Worm (Caenorhabditis elegans): ENCODE data around the gene nhr-271.

nhr-271 gene

DNA sequence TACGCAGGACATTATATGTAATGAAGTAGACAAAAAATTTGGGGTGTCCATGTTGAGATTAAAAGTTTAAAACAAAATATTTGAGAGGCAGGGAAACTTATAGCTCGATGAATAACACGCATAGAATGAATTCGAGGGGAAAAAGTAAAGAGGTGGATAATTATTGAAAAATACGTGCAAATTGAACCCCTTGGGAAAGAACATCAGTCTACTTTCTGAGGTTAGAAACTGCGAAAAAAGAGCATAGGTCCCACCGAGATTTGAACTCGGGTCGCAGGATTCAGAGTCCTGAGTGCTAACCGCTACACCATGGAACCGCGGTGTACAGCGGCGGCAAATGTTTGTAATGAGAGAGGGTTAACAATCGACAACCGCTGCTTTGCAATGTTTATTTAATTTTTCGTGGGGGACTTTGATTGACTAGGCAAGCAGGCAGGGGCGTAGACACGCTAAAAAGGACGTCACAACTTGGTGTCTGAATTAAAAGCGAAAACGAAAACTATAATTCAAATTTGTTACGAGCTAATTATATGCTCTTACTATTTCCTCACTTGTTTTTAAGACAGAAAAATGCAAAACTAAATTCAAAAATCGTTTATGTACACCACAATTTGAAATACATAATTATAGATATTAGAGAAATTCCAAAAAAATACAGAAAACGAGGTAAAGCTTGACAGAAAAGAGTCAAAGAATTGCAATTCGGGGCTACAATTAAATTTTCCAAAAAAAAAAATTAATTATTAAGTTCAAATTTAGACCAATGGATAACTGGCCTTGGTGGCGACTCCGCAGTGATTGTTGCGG is 11.9 kb upstream of the nhr-271 start, which contains the start of gene srh-269:
srh-269 (minus strand) TSS at position 51 of the 807 bp plus-strand sequence.
- TF ChIP-seq lsy-2 (tag; optimal IDR thresholded peaks at IDR 0.05): no peak
- TF ChIP-seq sdz-12 (GFP tag; optimal IDR thresholded peaks at IDR 0.05): peak; percentile 86
- TF ChIP-seq unc-62 (GFP tag; optimal IDR thresholded peaks at IDR 0.05 in 1 of 2): no peak
- TF ChIP-seq unc-62 (tag; optimal IDR thresholded peaks at IDR 0.05): no peak
- no peak for TF ChIP-seq zfp-2 (tag; optimal IDR thresholded peaks at IDR 0.05)
- peak; percentile 84 for TF ChIP-seq duxl-1 (tag; optimal IDR thresholded peaks at IDR 0.05; ENCODE audit: poor library complexity)
- TF ChIP-seq mdt-29 (GFP tag; IDR thresholded peaks at IDR 0.05): peak; percentile 90
- no peak for TF ChIP-seq ceh-62 (tag; optimal IDR thresholded peaks at IDR 0.05)
- peak; percentile 81 for TF ChIP-seq hlh-11 (tag; optimal IDR thresholded peaks at IDR 0.05)
- TF ChIP-seq aha-1 (tag): peak; percentile 93
- peak; percentile 25 for TF ChIP-seq lir-3 (tag; optimal IDR thresholded peaks at IDR 0.05)
- peak; percentile 34 for TF ChIP-seq mep-1 (tag; optimal IDR thresholded peaks at IDR 0.05)
- TF ChIP-seq nhr-76 (tag; optimal IDR thresholded peaks at IDR 0.05): no peak
- TF ChIP-seq ZK546.5 (tag; optimal IDR thresholded peaks at IDR 0.05): no peak
- no peak for TF ChIP-seq nhr-10 (tag; optimal IDR thresholded peaks at IDR 0.05)
- TF ChIP-seq unc-39 (tag; optimal IDR thresholded peaks at IDR 0.05): no peak
- peak in 1 of 2 experiments; percentile 71 for TF ChIP-seq hif-1 (tag; optimal IDR thresholded peaks at IDR 0.05)
- no peak for TF ChIP-seq aly-2 (tag; optimal IDR thresholded peaks at IDR 0.05)
- TF ChIP-seq nhr-41 (GFP tag; IDR thresholded peaks at IDR 0.05): peak; percentile 81
- TF ChIP-seq nhr-111 (GFP tag; optimal IDR thresholded peaks at IDR 0.05): peak; percentile 65
- TF ChIP-seq egl-27 (tag; optimal IDR thresholded peaks at IDR 0.05): no peak
- TF ChIP-seq nhr-237 (tag; optimal IDR thresholded peaks at IDR 0.05): no peak
- peak; percentile 51 for TF ChIP-seq rbr-2 (tag; optimal IDR thresholded peaks at IDR 0.05)
- TF ChIP-seq mxl-3 (GFP tag; optimal IDR thresholded peaks at IDR 0.05): peak; percentile 59
- TF ChIP-seq T20F7.1 (GFP tag; optimal IDR thresholded peaks at IDR 0.05): peak; percentile 50
- TF ChIP-seq ztf-7 (tag; optimal IDR thresholded peaks at IDR 0.05): no peak
- TF ChIP-seq mes-2 (tag; optimal IDR thresholded peaks at IDR 0.05; ENCODE audit: poor library complexity, severe bottlenecking): peak; percentile 81
- peak; percentile 88 for TF ChIP-seq snpc-1.2 (GFP tag; IDR thresholded peaks at IDR 0.05)
- peak; percentile 89 for TF ChIP-seq pha-4 (GFP tag; IDR thresholded peaks at IDR 0.05)
- TF ChIP-seq pha-4 (tag; optimal IDR thresholded peaks at IDR 0.05): no peak
- peak; percentile 93 for TF ChIP-seq lim-7 (GFP tag; IDR thresholded peaks at IDR 0.05)
- TF ChIP-seq F49E8.2 (tag; optimal IDR thresholded peaks at IDR 0.05; ENCODE audit: borderline replicate concordance): peak; percentile 41
- TF ChIP-seq nhr-25 (tag; optimal IDR thresholded peaks at IDR 0.05; ENCODE audit: borderline replicate concordance, insufficient read depth): no peak
- peak; percentile 83 for TF ChIP-seq nhr-42 (GFP tag; IDR thresholded peaks at IDR 0.05)
- TF ChIP-seq mxl-2 (GFP tag; conservative IDR thresholded peaks at IDR 0.05): no peak
- no peak for TF ChIP-seq ceh-32 (tag; optimal IDR thresholded peaks at IDR 0.05; ENCODE audit: poor library complexity)
- 0 out of 2 replicates have a peak, but pooled peaks have one; percentile 37 for TF ChIP-seq daf-8 (GFP tag; IDR thresholded peaks at IDR 0.05)
- peak; percentile 86; the same call in 1 of the 2 replicates for TF ChIP-seq daf-19 (GFP tag; conservative IDR thresholded peaks at IDR 0.05)
- peak; percentile 34 for TF ChIP-seq dpl-1 (GFP tag; optimal IDR thresholded peaks at IDR 0.05)
- TF ChIP-seq ceh-28 (tag; optimal IDR thresholded peaks at IDR 0.05): no peak
- peak; percentile 8 for TF ChIP-seq F10B5.3 (tag; optimal IDR thresholded peaks at IDR 0.05)
- TF ChIP-seq R02D3.7 (tag; optimal IDR thresholded peaks at IDR 0.05): no peak
- no peak for TF ChIP-seq fos-1 (tag; optimal IDR thresholded peaks at IDR 0.05)
- TF ChIP-seq nhr-77 (tag; optimal IDR thresholded peaks at IDR 0.05): peak; percentile 10
- TF ChIP-seq ztf-11 (tag; optimal IDR thresholded peaks at IDR 0.05): no peak
- TF ChIP-seq arid-1 (GFP tag; conservative IDR thresholded peaks at IDR 0.05): peak; percentile 92
- peak; percentile 83 for TF ChIP-seq dve-1 (tag; optimal IDR thresholded peaks at IDR 0.05; ENCODE audit: insufficient read depth)
- TF ChIP-seq attf-4 (tag; optimal IDR thresholded peaks at IDR 0.05): no peak
- no peak for TF ChIP-seq lin-15B (tag; optimal IDR thresholded peaks at IDR 0.05)
- peak; percentile 69 for TF ChIP-seq dmd-6 (GFP tag; IDR thresholded peaks at IDR 0.05)

All from whole organism, L4 larva.